Fruit fly (Drosophila melanogaster): ENCODE results near the gene Ir100a.

DNA sequence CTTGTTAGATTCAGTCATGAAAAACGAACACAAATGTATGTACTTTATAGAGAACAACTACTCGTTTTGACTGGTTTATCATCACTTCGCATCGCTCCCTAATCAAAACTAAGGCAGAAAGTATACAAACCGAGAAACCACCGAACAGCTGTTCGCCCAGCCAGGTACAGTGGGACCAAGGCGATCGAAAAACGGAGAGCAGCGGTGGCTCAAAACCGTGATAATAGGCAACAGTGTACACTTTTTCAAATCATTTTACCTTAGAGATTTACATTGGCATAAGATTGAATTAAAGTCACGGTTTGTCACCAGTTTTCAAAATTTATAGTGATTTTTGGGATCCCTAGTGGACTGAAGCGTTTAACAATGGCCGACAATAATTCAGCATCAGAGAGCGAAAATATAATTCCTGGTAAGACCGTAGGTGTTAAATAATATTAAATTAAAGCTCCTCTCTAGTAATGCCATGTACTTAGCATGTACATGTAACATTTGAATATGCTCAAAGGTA lies 4.5 kb downstream of the Ir100a start, which contains the start of the genes CG42233 and CG1971:
- no peak for TF ChIP-seq Sin3A (optimal IDR thresholded peaks at IDR 0.05)
- no peak for TF ChIP-seq psq (optimal IDR thresholded peaks at IDR 0.05)
- no peak for TF ChIP-seq h (optimal IDR thresholded peaks at IDR 0.05)
- TF ChIP-seq Myc (optimal IDR thresholded peaks at IDR 0.05): no peak
